Fruit fly (Drosophila melanogaster) Kc167 (cell line): Measurements from ENCODE around the gene ATPsynG.

ENCODE experiments used
- Myc ChIP-seq: fragments of >200 bp; optimal IDR thresholded peaks from 2 replicates; lab custom pipeline; 2017; ENCODE audit warnings: missing external identifiers
- Sin3A ChIP-seq: fragments of >200 bp; optimal IDR thresholded peaks from 2 replicates; lab custom pipeline; 2018; ENCODE audit warnings: missing external identifiers
- h ChIP-seq: fragments of >200 bp; optimal IDR thresholded peaks from 3 replicates; lab custom pipeline; 2018; ENCODE audit warnings: missing external identifiers
- insv ChIP-seq: fragments of >200 bp; optimal IDR thresholded peaks from 3 replicates; lab custom pipeline; 2018; ENCODE audit warnings: missing external identifiers
- psq ChIP-seq: fragments of >200 bp; optimal IDR thresholded peaks from 2 replicates; lab custom pipeline; 2017; ENCODE audit warnings: missing external identifiers
- ttk ChIP-seq: sonication (Bioruptor generic); optimal IDR thresholded peaks from 2 replicates; lab custom pipeline; 2017; ENCODE audit warnings: missing external identifiers

DNA sequence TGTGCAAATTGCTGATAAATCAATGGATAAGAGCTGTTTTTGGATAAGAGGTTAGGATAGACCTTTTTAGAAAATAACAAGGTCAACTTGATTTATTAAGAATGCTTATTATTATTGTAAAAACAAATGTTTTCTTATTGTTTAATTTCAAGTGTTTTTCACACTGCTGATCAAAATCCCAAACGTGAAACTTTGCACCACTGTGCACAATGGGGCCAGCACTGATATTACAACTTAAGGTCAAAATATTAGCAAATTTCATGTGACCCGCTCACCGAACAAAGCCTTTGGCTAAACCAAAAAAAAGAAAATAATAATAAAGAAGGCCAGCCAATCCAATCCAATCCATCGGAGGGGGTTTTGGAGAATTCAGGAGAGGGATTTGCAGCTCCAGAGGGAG, 46.6 kb upstream of the ATPsynG start:
- no peak for TF ChIP-seq h (lab: Kevin White, UChicago)
- TF ChIP-seq Myc (lab: Kevin White, UChicago): no peak
- no peak for TF ChIP-seq insv (lab: Kevin White, UChicago)
- TF ChIP-seq psq: no peak
- TF ChIP-seq Sin3A (lab: Kevin White, UChicago): no peak
- no peak for TF ChIP-seq ttk
